Worm (Caenorhabditis elegans): ENCODE results near the gene glr-1.

glr-1 gene

ce11 chrIII:8589195-8589594, 753 bp upstream of the glr-1 start, which contains the start of gene fip-3:
Gene fip-3, minus strand, starts transcription at chrIII:8589488.
- TF ChIP-seq sox-2 (GFP tag; IDR thresholded peaks at IDR 0.05) (no peak), K02D7.2 (tag; optimal IDR thresholded peaks at IDR 0.05) (no peak), unc-3 (GFP tag; conservative IDR thresholded peaks at IDR 0.05) (no peak), unc-3 (tag; optimal IDR thresholded peaks at IDR 0.05) (no peak), rnt-1 (tag; optimal IDR thresholded peaks at IDR 0.05) (no peak), ceh-14 (tag; optimal IDR thresholded peaks at IDR 0.05) (no peak), fkh-6 (tag; optimal IDR thresholded peaks at IDR 0.05) (no peak), odd-2 (tag; optimal IDR thresholded peaks at IDR 0.05) (no peak), pat-9 (tag; optimal IDR thresholded peaks at IDR 0.05) (no peak), ets-4 (tag; optimal IDR thresholded peaks at IDR 0.05) (no peak), pha-4 (tag; optimal IDR thresholded peaks at IDR 0.05) (no peak), tbx-7 (tag; optimal IDR thresholded peaks at IDR 0.05) (no peak), ztf-16 (tag; optimal IDR thresholded peaks at IDR 0.05) (no peak), unc-55 (GFP tag; optimal IDR thresholded peaks at IDR 0.05) (no peak)

ce11 chrIII:8580802-8581201, 7.6 kb downstream of the glr-1 start, which contains the start of gene doxa-1:
Gene doxa-1, plus strand, starts transcription at chrIII:8581102.
- no peak for TF ChIP-seq ceh-22 (tag; optimal IDR thresholded peaks at IDR 0.05)
- no peak for TF ChIP-seq K09A11.1 (tag; optimal IDR thresholded peaks at IDR 0.05; ENCODE audit: insufficient read depth)
- TF ChIP-seq C38D4.7 (GFP tag; optimal IDR thresholded peaks at IDR 0.05), result no peak
- no peak for TF ChIP-seq T23F11.4 (GFP tag; optimal IDR thresholded peaks at IDR 0.05)
- no peak for TF ChIP-seq rnt-1 (tag; optimal IDR thresholded peaks at IDR 0.05)
- TF ChIP-seq nhr-11 (tag; optimal IDR thresholded peaks at IDR 0.05), result no peak
- no peak for TF ChIP-seq ceh-34 (tag; optimal IDR thresholded peaks at IDR 0.05)
- no peak for TF ChIP-seq tbx-2 (tag; optimal IDR thresholded peaks at IDR 0.05)
- no peak for TF ChIP-seq pag-3 (tag; optimal IDR thresholded peaks at IDR 0.05; ENCODE audit: borderline replicate concordance)
- no peak for TF ChIP-seq ets-4 (tag; optimal IDR thresholded peaks at IDR 0.05)
- TF ChIP-seq ceh-18 (tag; optimal IDR thresholded peaks at IDR 0.05), result no peak
- no peak for TF ChIP-seq unc-3 (GFP tag; conservative IDR thresholded peaks at IDR 0.05)
- TF ChIP-seq unc-3 (tag; optimal IDR thresholded peaks at IDR 0.05), result no peak
- TF ChIP-seq pha-2 (tag; optimal IDR thresholded peaks at IDR 0.05), result no peak

ce11 chrIII:8579367-8579766, 9.1 kb downstream of the glr-1 start:
- TF ChIP-seq unc-55 (GFP tag; optimal IDR thresholded peaks at IDR 0.05) (no peak), K09A11.1 (tag; optimal IDR thresholded peaks at IDR 0.05; ENCODE audit: insufficient read depth) (no peak), rnt-1 (tag; optimal IDR thresholded peaks at IDR 0.05) (no peak), ets-4 (tag; optimal IDR thresholded peaks at IDR 0.05) (no peak), syd-9 (tag; optimal IDR thresholded peaks at IDR 0.05) (no peak)

- TF ChIP-seq sox-2 (GFP tag; IDR thresholded peaks at IDR 0.05) (no peak), ceh-9 (tag; optimal IDR thresholded peaks at IDR 0.05) (no peak), ceh-6 (GFP tag; optimal IDR thresholded peaks at IDR 0.05) (no peak), ref-2 (tag; optimal IDR thresholded peaks at IDR 0.05) (no peak), nfya-1 (tag; optimal IDR thresholded peaks at IDR 0.05) (no peak), sdc-2 (tag; optimal IDR thresholded peaks at IDR 0.05) (no peak), ceh-48 (tag; optimal IDR thresholded peaks at IDR 0.05) (no peak), pqm-1 (tag; optimal IDR thresholded peaks at IDR 0.05) (no peak), dmd-4 (tag; optimal IDR thresholded peaks at IDR 0.05; ENCODE audit: borderline replicate concordance) (no peak), ets-4 (tag; optimal IDR thresholded peaks at IDR 0.05) (no peak), ahr-1 (tag; optimal IDR thresholded peaks at IDR 0.05) (no peak), tbx-2 (tag; optimal IDR thresholded peaks at IDR 0.05) (no peak), F13H6.1 (tag; optimal IDR thresholded peaks at IDR 0.05) (no peak)
Observed at ce11 chrIII:8578381-8578780, 10.1 kb downstream of the glr-1 start.

- no peak for TF ChIP-seq ceh-48 (tag; optimal IDR thresholded peaks at IDR 0.05)
Observed at ce11 chrIII:8577534-8577933, 10.9 kb downstream of the glr-1 start.
